Fruit fly (Drosophila melanogaster) whole organism, adult: ENCODE data around the gene Ae2.

ENCODE experiments used
- CG11617 ChIP-seq: fragments of 200-800 bp; sonication (Bioruptor generic); optimal IDR thresholded peaks from 2 replicates; lab custom pipeline; 2017; ENCODE audit warnings: mild to moderate bottlenecking, missing biosample characterization, missing genetic modification reagents, missing genetic modification characterization
- CG7101 ChIP-seq: fragments of 200-800 bp; sonication (Bioruptor generic); optimal IDR thresholded peaks from 2 replicates; lab custom pipeline; 2018; ENCODE audit warnings: missing biosample characterization, mild to moderate bottlenecking, missing genetic modification characterization, moderate library complexity

dm6 chr3L:9751625-9752024, 11.7 kb upstream of the Ae2 start:
- no peak for TF ChIP-seq CG11617 (GFP tag; lab: Kevin White, UChicago)
- TF ChIP-seq CG7101 (tag; lab: Kevin White, UChicago): no peak
